Fruit fly (Drosophila melanogaster) whole organism: ENCODE results near the gene CG31064.

Experiments used
- CG8478 ChIP-seq: fragments of >200 bp; optimal IDR thresholded peaks from 2 replicates; lab custom pipeline; 2018; ENCODE audit warnings: inconsistent platforms
- EcR ChIP-seq, 2 experiments: fragments of >200 bp; optimal IDR thresholded peaks; 2 replicates each; lab custom pipeline; 2017; ENCODE audit warnings: missing biosample characterization in 2 of 2, missing genetic modification characterization in 2 of 2, missing genetic modification reagents in 2 of 2
- pan ChIP-seq: fragments of >200 bp; optimal IDR thresholded peaks from 2 replicates; lab custom pipeline; 2017
- psq ChIP-seq: fragments of >200 bp; optimal IDR thresholded peaks from 2 replicates; lab custom pipeline; 2017

DNA sequence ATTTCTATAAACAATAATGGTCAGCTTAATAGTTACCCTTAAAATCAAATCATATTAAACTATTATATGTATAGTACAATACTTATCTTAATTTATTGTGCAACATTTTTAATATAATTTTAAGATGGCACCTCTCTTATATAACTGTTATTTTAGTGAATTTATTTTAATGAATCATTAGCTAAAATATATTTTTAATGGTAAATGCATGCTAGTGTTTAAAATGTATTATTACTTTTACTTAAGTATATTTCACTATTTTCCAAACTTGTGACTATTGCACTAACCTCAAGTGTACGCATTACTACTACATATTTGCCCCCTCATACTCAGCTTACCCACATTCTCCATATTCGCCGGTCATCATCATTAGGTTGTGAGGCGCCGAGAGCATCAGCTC, 7.4 kb upstream of the CG31064 start:
- TF ChIP-seq pan (no peak), EcR (GFP tag; optimal IDR thresholded peaks at IDR 0.05; lab: Kevin White, UChicago) (no peak), CG8478 (lab: Kevin White, UChicago) (no peak), psq (lab: Kevin White, UChicago) (no peak)
